Worm (Caenorhabditis elegans) whole organism, mixed stage, embryonic: ENCODE measurements around the gene Y51H7C.10.
"Not testable (repeated sequence)": the region's sequence is repeated elsewhere in the genome, so short reads cannot be mapped to it uniquely, and the experiment has no call there.

ENCODE experiments used
- M03D4.4 ChIP-seq: sonication (generic microtip); optimal IDR thresholded peaks from 2 replicates; lab custom pipeline; 2017; ENCODE audit warnings: mild to moderate bottlenecking, missing genetic modification characterization, missing compliant biosample characterization
- bed-3 ChIP-seq: fragments of 200-800 bp; sonication (Bioruptor generic); optimal IDR thresholded peaks from 3 replicates; lab custom pipeline; 2018; ENCODE audit warnings: mild to moderate bottlenecking, missing genetic modification characterization, moderate library complexity, missing compliant biosample characterization
- ces-1 ChIP-seq: fragments of 150-350 bp; optimal IDR thresholded peaks from 2 replicates; lab custom pipeline; 2014; ENCODE audit warnings: missing biosample characterization, missing genetic modification reagents, missing genetic modification characterization
- cnd-1 ChIP-seq: fragments of 200-800 bp; sonication (Bioruptor generic); optimal IDR thresholded peaks from 2 replicates; lab custom pipeline; 2018; ENCODE audit warnings: mild to moderate bottlenecking, missing genetic modification characterization, missing compliant biosample characterization
- drap-1 ChIP-seq: fragments of 200-800 bp; sonication (Bioruptor generic); optimal IDR thresholded peaks from 3 replicates; lab custom pipeline; 2018; ENCODE audit warnings: mild to moderate bottlenecking, missing genetic modification characterization, missing compliant biosample characterization
- elt-3 ChIP-seq: fragments of 150-350 bp; optimal IDR thresholded peaks from 2 replicates; lab custom pipeline; 2014; ENCODE audit warnings: missing biosample characterization, missing genetic modification characterization
- ham-2 ChIP-seq: fragments of 200-800 bp; sonication (Bioruptor generic); optimal IDR thresholded peaks from 2 replicates; lab custom pipeline; 2018; ENCODE audit warnings: mild to moderate bottlenecking, missing genetic modification characterization, missing compliant biosample characterization
- hlh-1 ChIP-seq: fragments of 150-350 bp; optimal IDR thresholded peaks from 2 replicates; lab custom pipeline; 2014; ENCODE audit warnings: missing biosample characterization, missing genetic modification reagents, missing genetic modification characterization
- lin-13 ChIP-seq: fragments of 150-350 bp; optimal IDR thresholded peaks from 2 replicates; lab custom pipeline; 2014; ENCODE audit warnings: missing biosample characterization, missing genetic modification characterization
- lin-32 ChIP-seq: fragments of 200-800 bp; sonication (Bioruptor generic); optimal IDR thresholded peaks from 2 replicates; lab custom pipeline; 2018; ENCODE audit warnings: mild to moderate bottlenecking, missing genetic modification characterization, missing compliant biosample characterization
- lsy-2 ChIP-seq: fragments of 150-350 bp; optimal IDR thresholded peaks from 2 replicates; lab custom pipeline; 2014; ENCODE audit warnings: missing biosample characterization, missing genetic modification characterization
- mab-5 ChIP-seq: fragments of 150-350 bp; optimal IDR thresholded peaks from 2 replicates; lab custom pipeline; 2014; ENCODE audit warnings: missing biosample characterization, missing genetic modification characterization
- mep-1 ChIP-seq: fragments of 150-350 bp; optimal IDR thresholded peaks from 2 replicates; lab custom pipeline; 2017; ENCODE audit warnings: missing biosample characterization, missing genetic modification reagents, missing genetic modification characterization, inconsistent platforms
- mls-2 ChIP-seq: sonication (generic microtip); optimal IDR thresholded peaks from 2 replicates; lab custom pipeline; 2016; ENCODE audit warnings: mild to moderate bottlenecking, missing genetic modification characterization, moderate library complexity, missing compliant biosample characterization
- nhr-12 ChIP-seq: fragments of 150-350 bp; optimal IDR thresholded peaks from 2 replicates; lab custom pipeline; 2014; ENCODE audit warnings: missing biosample characterization, missing genetic modification characterization
- nhr-2 ChIP-seq: fragments of 150-350 bp; optimal IDR thresholded peaks from 2 replicates; lab custom pipeline; 2014; ENCODE audit warnings: missing biosample characterization, missing genetic modification characterization
- nhr-237 ChIP-seq: fragments of 150-350 bp; optimal IDR thresholded peaks from 2 replicates; lab custom pipeline; 2014; ENCODE audit warnings: missing biosample characterization, missing genetic modification characterization
- nhr-28 ChIP-seq: fragments of 150-350 bp; optimal IDR thresholded peaks from 2 replicates; lab custom pipeline; 2014; ENCODE audit warnings: missing biosample characterization, missing genetic modification characterization
- pha-4 ChIP-seq: fragments of 150-350 bp; optimal IDR thresholded peaks from 2 replicates; lab custom pipeline; 2018; ENCODE audit warnings: missing biosample characterization, missing genetic modification reagents, missing genetic modification characterization
- sem-2 ChIP-seq: fragments of 200-800 bp; sonication (Bioruptor generic); optimal IDR thresholded peaks from 2 replicates; lab custom pipeline; 2018; ENCODE audit warnings: mild to moderate bottlenecking, missing genetic modification characterization, missing compliant biosample characterization
- snpc-4 ChIP-seq: fragments of 150-350 bp; optimal IDR thresholded peaks from 2 replicates; lab custom pipeline; 2014; ENCODE audit warnings: missing biosample characterization, missing genetic modification characterization
- sptf-1 ChIP-seq: sonication (generic microtip); optimal IDR thresholded peaks from 2 replicates; lab custom pipeline; 2017; ENCODE audit warnings: mild to moderate bottlenecking, missing genetic modification characterization, moderate library complexity, missing compliant biosample characterization
- tbx-8 ChIP-seq: fragments of 200-800 bp; sonication (Bioruptor generic); optimal IDR thresholded peaks from 2 replicates; lab custom pipeline; 2018; ENCODE audit warnings: mild to moderate bottlenecking, missing genetic modification characterization, moderate library complexity, missing compliant biosample characterization
- unc-120 ChIP-seq: sonication (generic microtip); optimal IDR thresholded peaks from 2 replicates; lab custom pipeline; 2017; ENCODE audit warnings: missing genetic modification characterization, missing compliant biosample characterization; ENCODE audit not compliant: poor library complexity, severe bottlenecking
- unc-39 ChIP-seq: fragments of 150-350 bp; optimal IDR thresholded peaks from 2 replicates; lab custom pipeline; 2014; ENCODE audit warnings: missing biosample characterization, missing genetic modification characterization
- unc-62 ChIP-seq: fragments of 150-350 bp; optimal IDR thresholded peaks from 2 replicates; lab custom pipeline; 2014; ENCODE audit warnings: missing biosample characterization, missing genetic modification reagents, missing genetic modification characterization
- ztf-11 ChIP-seq: fragments of 150-350 bp; optimal IDR thresholded peaks from 2 replicates; lab custom pipeline; 2014; ENCODE audit warnings: missing biosample characterization, missing genetic modification characterization

Y51H7C.10 gene

DNA sequence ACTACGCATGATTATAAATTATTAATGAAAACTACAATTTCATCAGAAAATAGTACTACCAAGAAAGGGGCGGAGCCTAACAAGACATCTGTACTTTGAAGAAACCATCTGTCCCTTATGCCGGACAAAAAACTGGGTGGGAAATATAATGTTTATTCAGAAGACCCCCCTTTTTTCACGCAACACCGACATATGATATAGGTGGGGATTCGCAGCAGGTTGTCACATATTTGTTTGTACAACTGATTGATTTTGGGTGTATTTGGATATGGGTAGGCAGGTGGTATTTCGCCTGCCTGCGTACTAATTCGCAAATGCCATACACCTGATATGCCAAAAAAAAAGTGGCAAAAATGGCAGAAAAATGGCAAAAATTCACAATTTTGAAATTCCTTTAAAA lies at the start of gene Y51H7C.10:
Gene Y51H7C.10 (minus strand): TSS at position 101 of the 400 bp plus-strand sequence.
- no peak for TF ChIP-seq unc-120 (tag; lab: Kevin White, UChicago)
- no peak for TF ChIP-seq lin-32 (GFP tag; lab: Kevin White, UChicago)
- no peak for TF ChIP-seq mab-5
- no peak for TF ChIP-seq elt-3 (tag; lab: Kevin White, UChicago)
- TF ChIP-seq, all 35 proteins: peak for 0

DNA sequence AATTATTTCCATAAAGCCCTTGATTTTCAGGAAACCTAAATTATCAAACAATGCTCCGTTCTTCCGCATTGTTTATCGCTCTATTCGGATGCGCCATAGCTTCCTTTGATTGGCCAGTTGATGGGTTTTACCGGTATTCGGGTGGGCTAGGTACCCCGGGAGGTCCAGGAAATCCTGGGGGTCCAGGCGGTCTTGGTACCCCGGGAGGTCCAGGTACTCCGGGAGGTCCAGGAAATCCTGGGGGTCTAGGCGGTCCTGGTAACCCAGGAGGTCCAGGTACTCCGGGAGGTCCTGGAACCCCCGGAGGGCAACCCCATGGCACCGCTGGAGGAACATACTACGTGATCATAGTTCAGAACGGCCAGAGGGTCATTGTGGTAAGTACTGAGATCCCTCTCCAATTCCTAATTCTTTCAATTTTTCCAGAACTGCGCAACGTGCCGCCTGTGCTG lies 47.0 kb upstream of the Y51H7C.10 start, which contains the start of gene H17B01.2:
Gene H17B01.2 (plus strand): TSS at position 51 of the 452 bp plus-strand sequence.
- TF ChIP-seq unc-62 (GFP tag; lab: Kevin White, UChicago), result no peak
- no peak for TF ChIP-seq mls-2 (tag; lab: Kevin White, UChicago)
- TF ChIP-seq nhr-28 (tag; lab: Kevin White, UChicago), result no peak
- TF ChIP-seq M03D4.4 (tag; lab: Kevin White, UChicago), result no peak
- no peak for TF ChIP-seq hlh-1 (tag; lab: Kevin White, UChicago)
- no peak for TF ChIP-seq pha-4
- TF ChIP-seq ham-2 (GFP tag; lab: Kevin White, UChicago), result no peak

DNA sequence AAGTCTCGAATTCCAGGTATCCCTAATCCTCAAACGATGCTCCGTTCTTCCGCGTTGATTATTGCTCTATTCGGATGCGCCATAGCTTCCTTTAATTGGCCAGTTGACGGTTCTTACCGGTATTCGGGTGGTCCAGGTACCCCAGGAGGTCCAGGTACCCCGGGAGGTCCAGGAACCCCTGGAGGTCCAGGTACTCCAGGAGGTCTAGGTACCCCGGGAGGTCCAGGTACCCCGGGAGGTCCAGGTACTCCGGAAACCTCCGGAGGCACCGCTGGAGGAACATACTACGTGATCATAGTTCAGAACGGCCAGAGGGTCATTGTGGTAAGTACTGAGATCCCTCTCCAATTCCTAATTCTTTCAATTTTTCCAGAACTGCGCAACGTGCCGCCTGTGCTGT lies 44.2 kb upstream of the Y51H7C.10 start, which contains the start of gene Y51H7C.1:
Gene Y51H7C.1 (plus strand): TSS at position 17 of the 400 bp plus-strand sequence.
- not testable (repeated sequence) for TF ChIP-seq ces-1 (GFP tag; lab: Kevin White, UChicago); mab-5; drap-1 (GFP tag; lab: Kevin White, UChicago)

DNA sequence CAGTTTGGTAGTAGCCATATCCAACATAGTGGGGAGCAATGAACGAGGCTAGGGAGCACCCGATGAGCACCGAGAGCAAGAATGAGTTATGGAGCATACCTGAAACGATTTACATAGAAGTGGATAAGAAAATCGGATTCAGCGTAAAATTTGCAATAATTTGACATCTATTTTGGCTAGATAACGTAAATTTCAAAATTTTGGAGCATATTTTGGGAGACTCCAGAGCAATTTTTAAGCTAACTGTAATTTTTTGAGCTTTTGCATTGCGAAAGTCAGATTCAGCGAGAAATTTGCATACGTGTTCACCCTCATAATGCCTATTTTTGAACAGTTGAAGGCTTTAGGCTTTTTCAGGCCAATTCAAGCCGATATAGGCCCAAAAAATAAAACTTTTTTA lies 42.9 kb upstream of the Y51H7C.10 start, which contains the start of gene Y51H7C.13:
Gene Y51H7C.13 (minus strand): TSS at position 101 of the 400 bp plus-strand sequence.
- TF ChIP-seq sem-2 (GFP tag; lab: Kevin White, UChicago) (no peak), drap-1 (GFP tag; lab: Kevin White, UChicago) (no peak), ztf-11 (tag; lab: Kevin White, UChicago) (no peak), cnd-1 (tag; lab: Kevin White, UChicago) (no peak), snpc-4 (tag; lab: Kevin White, UChicago) (no peak), unc-120 (tag; lab: Kevin White, UChicago) (no peak), tbx-8 (GFP tag; lab: Kevin White, UChicago) (no peak), unc-62 (GFP tag; lab: Kevin White, UChicago) (no peak), pha-4 (no peak), sptf-1 (tag; lab: Kevin White, UChicago) (no peak), hlh-1 (tag; lab: Kevin White, UChicago) (no peak), nhr-28 (tag; lab: Kevin White, UChicago) (no peak), lsy-2 (tag; lab: Kevin White, UChicago) (no peak)
- TF ChIP-seq, all 35 proteins: peak for 0

DNA sequence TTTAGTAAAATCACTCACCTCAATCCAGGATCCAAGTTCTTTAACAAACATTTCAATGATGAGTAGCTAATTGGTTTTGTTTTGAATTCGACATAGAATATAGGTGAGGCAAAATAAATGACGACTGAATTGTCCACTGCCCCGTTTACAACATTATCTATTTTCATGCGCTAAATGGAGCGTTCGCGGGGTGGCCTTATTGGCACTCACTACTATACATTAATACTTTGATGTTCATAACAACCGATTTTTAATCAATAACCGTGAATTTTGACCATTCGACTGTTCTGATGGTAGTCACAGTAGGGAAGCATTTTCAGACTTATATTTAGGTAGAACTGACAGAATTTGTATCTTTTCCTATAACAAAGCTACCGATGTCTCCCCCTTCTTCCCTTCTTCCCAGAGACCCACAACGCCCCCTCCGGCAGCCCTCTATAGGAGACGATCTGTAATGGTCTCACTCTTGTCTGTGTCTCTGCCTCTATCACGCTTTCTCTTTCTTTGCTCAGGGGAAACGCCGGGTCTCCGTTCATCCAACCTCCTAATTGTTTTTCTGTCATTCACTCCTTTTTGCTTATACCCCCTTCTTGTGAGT lies 23.2 kb upstream of the Y51H7C.10 start, which contains the start of gene Y51H7C.12:
Gene Y51H7C.12 (minus strand): TSS at position 51 of the 598 bp plus-strand sequence.
- TF ChIP-seq mls-2, hlh-1, unc-39 (tag; lab: Kevin White, UChicago): not testable (repeated sequence)

DNA sequence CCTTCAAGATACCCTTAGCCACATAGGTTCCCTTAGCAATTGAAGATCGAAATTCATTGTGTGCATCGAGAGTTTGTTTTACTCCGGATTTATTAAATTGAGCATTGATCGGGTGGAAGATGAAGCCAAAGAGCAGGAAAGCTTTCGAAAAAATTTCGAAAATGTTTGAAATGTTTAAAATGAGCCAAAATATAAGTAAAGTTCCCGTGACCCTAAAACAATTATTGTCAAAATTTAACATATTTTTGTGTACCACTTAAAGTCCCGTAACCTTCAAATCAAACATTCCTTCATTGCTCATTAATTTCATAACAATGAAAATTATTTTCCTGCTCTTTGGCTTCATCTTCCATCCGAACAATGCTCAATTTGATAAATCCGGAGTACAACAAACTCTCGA lies 21.4 kb upstream of the Y51H7C.10 start, which contains the start of gene scl-17:
Gene scl-17 (plus strand): TSS at position 301 of the 400 bp plus-strand sequence.
- TF ChIP-seq unc-62 (GFP tag; lab: Kevin White, UChicago) (no peak), M03D4.4 (tag; lab: Kevin White, UChicago) (no peak), nhr-28 (tag; lab: Kevin White, UChicago) (no peak), ces-1 (GFP tag; lab: Kevin White, UChicago) (no peak)
- TF ChIP-seq, all 35 proteins: peak for 0

DNA sequence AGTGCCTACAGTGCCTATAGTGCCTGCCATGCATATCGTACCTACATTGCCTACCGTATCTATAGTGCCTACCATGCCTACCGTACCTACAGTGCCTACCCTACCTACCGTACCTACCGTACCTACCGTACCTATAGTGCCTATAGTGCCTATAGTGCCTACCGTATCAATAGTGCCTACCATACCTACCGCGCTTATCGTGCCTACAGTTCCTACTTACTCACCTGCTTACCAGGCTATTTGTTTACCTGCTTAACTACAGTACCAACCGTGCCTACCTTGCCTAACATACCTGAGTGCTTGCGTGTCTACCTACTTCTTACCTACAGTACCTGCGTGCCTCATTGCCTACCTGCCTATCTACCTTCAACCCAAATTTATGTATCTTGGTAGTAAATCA lies 17.9 kb upstream of the Y51H7C.10 start:
- no peak for TF ChIP-seq pha-4
- TF ChIP-seq lin-13 (tag; lab: Kevin White, UChicago), result no peak
- no peak for TF ChIP-seq unc-120 (tag; lab: Kevin White, UChicago)
- TF ChIP-seq nhr-237 (tag; lab: Kevin White, UChicago), result no peak
- TF ChIP-seq mab-5, result no peak
- no peak for TF ChIP-seq nhr-28 (tag; lab: Kevin White, UChicago)
- no peak for TF ChIP-seq unc-39 (tag; lab: Kevin White, UChicago)
- TF ChIP-seq sem-2 (GFP tag; lab: Kevin White, UChicago), result no peak
- TF ChIP-seq ces-1 (GFP tag; lab: Kevin White, UChicago), result no peak
- TF ChIP-seq nhr-12, result no peak
- no peak for TF ChIP-seq mep-1 (tag; lab: Kevin White, UChicago)
- no peak for TF ChIP-seq sptf-1 (tag; lab: Kevin White, UChicago)
- TF ChIP-seq elt-3 (tag; lab: Kevin White, UChicago), result no peak
- TF ChIP-seq nhr-2 (tag; lab: Kevin White, UChicago), result no peak
- no peak for TF ChIP-seq snpc-4 (tag; lab: Kevin White, UChicago)
- TF ChIP-seq bed-3 (GFP tag; lab: Kevin White, UChicago), result no peak
